Worm (Caenorhabditis elegans): ENCODE results near the gene sgo-1.

ce11 chrIV:7783801-7784411, 12.4 kb downstream of the sgo-1 start, which contains the start of gene tag-321:
- no peak for TF ChIP-seq elt-1 (tag; optimal IDR thresholded peaks at IDR 0.05)
- TF ChIP-seq unc-55 (GFP tag; optimal IDR thresholded peaks at IDR 0.05) = no peak
- TF ChIP-seq ZK546.5 (tag; optimal IDR thresholded peaks at IDR 0.05) = no peak
- no peak for TF ChIP-seq F13H6.1 (tag; optimal IDR thresholded peaks at IDR 0.05)
- TF ChIP-seq snpc-4 (tag; optimal IDR thresholded peaks at IDR 0.05) = no peak
- TF ChIP-seq skn-1 (tag; optimal IDR thresholded peaks at IDR 0.05) = no peak
- no peak for TF ChIP-seq nhr-11 (tag; optimal IDR thresholded peaks at IDR 0.05)
- TF ChIP-seq lin-39 (tag; optimal IDR thresholded peaks at IDR 0.05) = no peak
